Worm (Caenorhabditis elegans) whole organism, early embryonic: Measurements from ENCODE around the gene F53E10.6.
"Not testable (repeated sequence)": the region's sequence is repeated elsewhere in the genome, so short reads cannot be mapped to it uniquely, and the experiment has no call there.

Source experiments
- B0310.2 ChIP-seq: sonication (generic microtip); optimal IDR thresholded peaks from 2 replicates; lab custom pipeline; 2016; ENCODE audit warnings: mild to moderate bottlenecking, missing genetic modification characterization, missing compliant biosample characterization
- F13C5.2 ChIP-seq: sonication (generic microtip); optimal IDR thresholded peaks from 2 replicates; lab custom pipeline; 2017; ENCODE audit warnings: mild to moderate bottlenecking, missing genetic modification characterization, inconsistent platforms, missing compliant biosample characterization
- aly-1 ChIP-seq: sonication (generic microtip); optimal IDR thresholded peaks from 2 replicates; lab custom pipeline; 2016; ENCODE audit warnings: missing genetic modification characterization, missing compliant biosample characterization
- ama-1 ChIP-seq: fragments of 150-350 bp; optimal IDR thresholded peaks from 2 replicates; lab custom pipeline; 2014
- ceh-13 ChIP-seq: fragments of 200-800 bp; sonication (Bioruptor generic); optimal IDR thresholded peaks from 2 replicates; lab custom pipeline; 2018; ENCODE audit warnings: mild to moderate bottlenecking, missing genetic modification characterization, missing compliant biosample characterization
- ceh-36 ChIP-seq: sonication (generic microtip); optimal IDR thresholded peaks from 2 replicates; lab custom pipeline; 2016; ENCODE audit warnings: missing genetic modification characterization, inconsistent platforms, missing compliant biosample characterization
- ets-7 ChIP-seq: sonication (generic microtip); optimal IDR thresholded peaks from 2 replicates; lab custom pipeline; 2016; ENCODE audit warnings: missing genotype, missing genetic modification characterization, missing compliant biosample characterization
- flt-1 ChIP-seq: fragments of 200-800 bp; sonication (Bioruptor generic); IDR thresholded peaks from 2 replicates; pipeline ENCODE4 v1.3.6; 2022; ENCODE audit warnings: missing genetic modification characterization, missing compliant biosample characterization
- hmbx-1 ChIP-seq: sonication (generic microtip); optimal IDR thresholded peaks from 2 replicates; lab custom pipeline; 2016; ENCODE audit warnings: mild to moderate bottlenecking, missing genetic modification characterization, missing compliant biosample characterization
- hmg-4 ChIP-seq: fragments of 200-800 bp; sonication (Bioruptor generic); optimal IDR thresholded peaks from 2 replicates; lab custom pipeline; 2018; ENCODE audit warnings: mild to moderate bottlenecking, missing genetic modification characterization, missing compliant biosample characterization
- hnd-1 ChIP-seq: sonication (generic microtip); optimal IDR thresholded peaks from 2 replicates; lab custom pipeline; 2016; ENCODE audit warnings: missing genetic modification characterization, missing compliant biosample characterization
- pes-1 ChIP-seq: fragments of 200-800 bp; sonication (Bioruptor generic); IDR thresholded peaks from 2 replicates; pipeline ENCODE4 v1.3.6; 2022; ENCODE audit warnings: missing genetic modification reagents, missing genetic modification characterization, missing compliant biosample characterization
- scrt-1 ChIP-seq: fragments of 200-800 bp; sonication (Bioruptor generic); IDR thresholded peaks from 2 replicates; pipeline ENCODE4 v1.3.6; 2022; ENCODE audit warnings: missing genetic modification characterization, missing compliant biosample characterization
- sea-1 ChIP-seq: fragments of 200-800 bp; sonication (Bioruptor generic); conservative IDR thresholded peaks from 2 replicates; pipeline ENCODE4 v1.3.6; 2022; ENCODE audit warnings: missing genetic modification characterization, missing compliant biosample characterization
- tbx-11 ChIP-seq: fragments of 200-800 bp; sonication (Bioruptor generic); IDR thresholded peaks from 2 replicates; pipeline ENCODE4 v1.3.6; 2022; ENCODE audit warnings: missing genetic modification characterization, missing compliant biosample characterization
- tbx-37 ChIP-seq: fragments of 200-800 bp; sonication (Bioruptor generic); conservative IDR thresholded peaks from 2 replicates; pipeline ENCODE4 v1.3.6; 2022; ENCODE audit warnings: missing genetic modification reagents, missing genetic modification characterization, missing compliant biosample characterization
- tra-4 ChIP-seq: sonication (generic microtip); optimal IDR thresholded peaks from 2 replicates; lab custom pipeline; 2017; ENCODE audit warnings: missing genetic modification characterization, missing compliant biosample characterization

F53E10.6 gene

ce11 chrV:2634783-2635569 is 32.1 kb upstream of the F53E10.6 start:
- TF ChIP-seq flt-1 (GFP tag; lab: Robert Waterston, UW) (peak; percentile 29; the same call in 1 of the 2 replicates), pes-1 (GFP tag; lab: Robert Waterston, UW) (0 out of 2 replicates have a peak, but pooled peaks have one; percentile 11)

ce11 chrV:2625360-2625759 is 22.5 kb upstream of the F53E10.6 start, which contains the start of gene sknr-1:
Gene sknr-1 (minus strand): TSS chrV:2625460.
- TF ChIP-seq hmbx-1; tra-4 (tag; lab: Kevin White, UChicago); hmg-4: not testable (repeated sequence)

ce11 chrV:2623765-2624164 is 20.9 kb upstream of the F53E10.6 start:
- TF ChIP-seq scrt-1 (GFP tag; lab: Robert Waterston, UW), result no peak
- peak; percentile 27; the same call in 1 of the 2 replicates for TF ChIP-seq flt-1 (GFP tag; lab: Robert Waterston, UW)
- TF ChIP-seq tbx-11, result no peak
- TF ChIP-seq pes-1 (GFP tag; lab: Robert Waterston, UW), result no peak

ce11 chrV:2621879-2622278 is 19.0 kb upstream of the F53E10.6 start, which contains the start of gene srh-271:
Gene srh-271 (minus strand): TSS chrV:2621979.
- TF ChIP-seq tra-4 (tag; lab: Kevin White, UChicago) (no peak), sea-1 (GFP tag; lab: Robert Waterston, UW) (no peak), ceh-36 (tag; lab: Kevin White, UChicago) (no peak), ceh-13 (GFP tag; lab: Kevin White, UChicago) (no peak), hmg-4 (no peak), aly-1 (no peak), scrt-1 (GFP tag; lab: Robert Waterston, UW) (no peak), tbx-37 (GFP tag; lab: Robert Waterston, UW) (no peak), flt-1 (GFP tag; lab: Robert Waterston, UW) (no peak), B0310.2 (tag; lab: Kevin White, UChicago) (no peak), pes-1 (GFP tag; lab: Robert Waterston, UW) (no peak), F13C5.2 (tag; lab: Kevin White, UChicago) (no peak)

ce11 chrV:2617499-2617898 is 14.6 kb upstream of the F53E10.6 start:
- TF ChIP-seq tra-4 (tag; lab: Kevin White, UChicago), result no peak
- 0 out of 2 replicates have a peak, but pooled peaks have one; percentile 13 for TF ChIP-seq tbx-11
- no peak for TF ChIP-seq sea-1 (GFP tag; lab: Robert Waterston, UW)
- no peak for TF ChIP-seq ama-1 (lab: Kevin White, UChicago)
- no peak for TF ChIP-seq F13C5.2 (tag; lab: Kevin White, UChicago)

- TF ChIP-seq ama-1 (lab: Kevin White, UChicago) (no peak), ets-7 (no peak), ceh-36 (tag; lab: Kevin White, UChicago) (no peak), hmg-4 (no peak), scrt-1 (GFP tag; lab: Robert Waterston, UW) (no peak), hmbx-1 (no peak), tbx-37 (GFP tag; lab: Robert Waterston, UW) (no peak), tra-4 (tag; lab: Kevin White, UChicago) (no peak), F13C5.2 (tag; lab: Kevin White, UChicago) (no peak), pes-1 (GFP tag; lab: Robert Waterston, UW) (no peak), B0310.2 (tag; lab: Kevin White, UChicago) (no peak), flt-1 (GFP tag; lab: Robert Waterston, UW) (no peak), tbx-11 (no peak), ceh-13 (GFP tag; lab: Kevin White, UChicago) (no peak), hnd-1 (tag; lab: Kevin White, UChicago) (no peak), aly-1 (no peak), sea-1 (GFP tag; lab: Robert Waterston, UW) (no peak)
Measured at ce11 chrV:2614986-2615687, 12.3 kb upstream of the F53E10.6 start, which contains the start of gene F53E10.1. Gene F53E10.1 (plus strand): TSS chrV:2615310.

ce11 chrV:2608352-2608751 is 5.5 kb upstream of the F53E10.6 start, which contains the start of gene acr-17:
Gene acr-17 (plus strand): TSS chrV:2608652.
- TF ChIP-seq scrt-1 (GFP tag; lab: Robert Waterston, UW), result no peak
- TF ChIP-seq hnd-1 (tag; lab: Kevin White, UChicago), result no peak
- TF ChIP-seq B0310.2 (tag; lab: Kevin White, UChicago), result no peak
- TF ChIP-seq tra-4 (tag; lab: Kevin White, UChicago), result no peak
- TF ChIP-seq hmg-4, result no peak
- no peak for TF ChIP-seq ceh-13 (GFP tag; lab: Kevin White, UChicago)
- TF ChIP-seq tbx-37 (GFP tag; lab: Robert Waterston, UW), result no peak

ce11 chrV:2601817-2602216 is 1.0 kb downstream of the F53E10.6 start:
- no peak for TF ChIP-seq tbx-11
